Fruit fly (Drosophila melanogaster) S2 (cell line): ENCODE results near the gene CG8420.

ENCODE experiments used
- CG8478 ChIP-seq: fragments of >200 bp; optimal IDR thresholded peaks from 2 replicates; lab custom pipeline; 2018
- CTCF ChIP-seq, 2 experiments: fragments of >200 bp; optimal IDR thresholded peaks; 2 replicates each; lab custom pipeline; 2018

The CG8420 gene

dm6 chr3R:9254798-9255197, 8.3 kb downstream of the CG8420 start, which contains the start of gene CG16734:
CG16734 (plus strand) TSS chr3R:9255052.
- TF ChIP-seq CTCF (optimal IDR thresholded peaks at IDR 0.05; lab: Kevin White, UChicago) (no peak), CG8478 (lab: Kevin White, UChicago) (no peak)

dm6 chr3R:9257616-9258015, 11.2 kb downstream of the CG8420 start, which contains the start of gene CG16736:
CG16736 (minus strand) TSS chr3R:9257716.
- no peak for TF ChIP-seq CTCF (optimal IDR thresholded peaks at IDR 0.05; lab: Kevin White, UChicago)
- no peak for TF ChIP-seq CG8478 (lab: Kevin White, UChicago)

- TF ChIP-seq CTCF (optimal IDR thresholded peaks at IDR 0.05; lab: Kevin White, UChicago) (no peak), CG8478 (lab: Kevin White, UChicago) (no peak)
Measured at dm6 chr3R:9258252-9259225, 12.1 kb downstream of the CG8420 start, which contains the start of the genes Ibf2 and Ibf1. Ibf2 (minus strand) TSS chr3R:9258501. Ibf1 (plus strand) TSS chr3R:9258964.

DNA sequence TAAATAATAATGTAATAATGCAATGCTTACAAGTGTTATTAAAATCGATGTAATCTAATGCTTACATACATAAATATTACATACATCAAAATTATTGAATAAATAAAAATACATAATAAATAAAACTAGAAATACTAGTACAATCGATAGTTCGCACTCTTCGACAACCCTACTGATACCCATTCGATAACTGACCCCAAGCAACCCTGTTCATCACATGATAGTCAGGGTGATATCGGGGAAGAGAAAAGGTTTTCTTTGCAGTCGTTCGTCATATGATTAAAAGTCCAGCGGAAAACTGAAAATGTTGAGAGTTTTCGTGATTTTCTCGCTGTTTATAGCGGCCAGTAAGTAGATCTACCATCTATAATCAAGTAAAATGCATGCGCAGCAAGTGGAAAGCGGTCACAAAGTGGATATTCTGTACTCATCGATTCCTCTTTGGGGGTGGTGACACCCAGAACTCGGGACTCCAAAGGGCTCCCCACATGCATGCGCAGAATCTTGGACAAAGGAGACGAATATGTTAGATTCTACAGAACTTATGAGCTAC, 14.0 kb downstream of the CG8420 start, which contains the start of gene ATP6AP2:
ATP6AP2 (plus strand) TSS at position 218 of the 553 bp plus-strand sequence.
- TF ChIP-seq CTCF (optimal IDR thresholded peaks at IDR 0.05; lab: Kevin White, UChicago) (peak in 1 of 2 experiments; percentile 8), CG8478 (lab: Kevin White, UChicago) (no peak)

DNA sequence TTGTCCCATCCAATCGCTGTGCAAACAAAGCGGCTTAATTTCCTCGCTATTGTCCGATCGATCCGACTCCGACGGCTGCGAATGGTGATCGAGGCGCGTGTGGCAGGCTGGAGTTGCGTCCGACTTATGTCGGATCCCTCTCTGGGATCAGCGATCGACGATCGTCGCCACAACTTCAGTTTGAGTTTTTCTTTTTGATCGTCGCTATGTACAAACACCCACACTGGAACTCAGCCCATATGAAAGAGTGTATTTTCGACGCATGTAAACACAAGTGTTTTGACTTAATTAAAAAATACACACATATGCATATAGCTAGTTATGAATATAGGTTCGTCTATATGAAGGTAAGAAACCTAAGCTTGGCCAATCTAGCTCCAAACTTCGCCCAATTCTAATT, 17.6 kb downstream of the CG8420 start, which contains the start of gene sage:
sage (minus strand) TSS at position 101 of the 400 bp plus-strand sequence.
- TF ChIP-seq CTCF (optimal IDR thresholded peaks at IDR 0.05; lab: Kevin White, UChicago): no peak
- no peak for TF ChIP-seq CG8478 (lab: Kevin White, UChicago)

dm6 chr3R:9266765-9267164, 20.3 kb downstream of the CG8420 start, which contains the start of the genes TrpRS and Vps16A:
TrpRS (minus strand) TSS chr3R:9266904.
Vps16A (plus strand) TSS chr3R:9267019.
- no peak for TF ChIP-seq CG8478 (lab: Kevin White, UChicago)
- peak; percentile 10 to 27 for TF ChIP-seq CTCF (optimal IDR thresholded peaks at IDR 0.05; lab: Kevin White, UChicago)

DNA sequence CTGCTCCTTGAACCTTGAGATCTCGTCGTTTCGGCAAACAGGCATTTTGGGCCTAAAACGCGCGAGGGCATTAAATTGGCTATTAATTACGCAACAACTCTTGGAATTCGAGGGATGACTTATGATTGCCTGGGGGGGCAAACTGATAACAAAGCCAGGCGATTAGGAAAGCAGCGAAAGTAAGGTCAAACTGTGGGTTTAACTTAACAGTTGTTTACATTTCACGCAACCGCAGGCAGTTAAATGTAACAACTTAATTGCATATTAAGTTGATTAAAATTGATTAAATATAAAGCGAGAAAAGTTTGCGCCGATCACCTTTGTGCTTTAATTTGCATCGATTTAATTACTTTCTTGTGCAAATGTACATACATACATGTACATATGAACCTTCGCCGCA, 41.3 kb downstream of the CG8420 start:
- no peak for TF ChIP-seq CTCF (optimal IDR thresholded peaks at IDR 0.05; lab: Kevin White, UChicago)
- TF ChIP-seq CG8478 (lab: Kevin White, UChicago): no peak

dm6 chr3R:9297163-9297562, 50.7 kb downstream of the CG8420 start:
- TF ChIP-seq CTCF (optimal IDR thresholded peaks at IDR 0.05; lab: Kevin White, UChicago) (no peak), CG8478 (lab: Kevin White, UChicago) (no peak)
